Worm (Caenorhabditis elegans): ENCODE measurements around the gene nhr-106.

ce11 chrV:482860-483259 is 6.6 kb upstream of the nhr-106 start:
- no peak for TF ChIP-seq unc-86 (tag; optimal IDR thresholded peaks at IDR 0.05)
- TF ChIP-seq fax-1 (tag; optimal IDR thresholded peaks at IDR 0.05) = no peak
- TF ChIP-seq nhr-232 (tag; optimal IDR thresholded peaks at IDR 0.05) = no peak
- TF ChIP-seq fkh-10 (GFP tag; optimal IDR thresholded peaks at IDR 0.05) = no peak
- TF ChIP-seq pax-1 (tag; optimal IDR thresholded peaks at IDR 0.05) = no peak
